Worm (Caenorhabditis elegans) whole organism, L4 larva: ENCODE data around the gene srj-55.

Experiments
- F44E2.7 ChIP-seq: fragments of 200-800 bp; sonication (Bioruptor generic); IDR thresholded peaks from 2 replicates; pipeline ENCODE4 v2.1.2; 2022; ENCODE audit warnings: missing genetic modification characterization, missing compliant biosample characterization
- T26A8.4 ChIP-seq: fragments of 200-800 bp; sonication (Bioruptor generic); IDR thresholded peaks from 2 replicates; pipeline ENCODE4 v1.3.6; 2022; ENCODE audit warnings: missing genetic modification characterization, missing compliant biosample characterization
- Y75B8A.6 ChIP-seq: fragments of 200-800 bp; sonication (Bioruptor generic); IDR thresholded peaks from 2 replicates; pipeline ENCODE4 v1.3.6; 2022; ENCODE audit warnings: missing genetic modification reagents, missing genetic modification characterization, missing compliant biosample characterization
- ZK546.5 ChIP-seq, 2 experiments: sonication (generic microtip); optimal IDR thresholded peaks; 2 replicates each; lab custom pipeline; 2017; ENCODE audit warnings: missing biosample characterization in 2 of 2, missing genetic modification characterization in 2 of 2
- aha-1 ChIP-seq: fragments of 150-350 bp; peaks from one replicate; lab custom pipeline; 2014; ENCODE audit warnings: missing biosample characterization, missing genetic modification characterization
- ama-1 ChIP-seq: fragments of 150-350 bp; optimal IDR thresholded peaks from 2 replicates; lab custom pipeline; 2014; ENCODE audit warnings: inconsistent platforms, mixed read lengths
- ceh-44 ChIP-seq: fragments of 200-800 bp; sonication (Bioruptor generic); IDR thresholded peaks from 2 replicates; pipeline ENCODE4 v1.3.6; 2022; ENCODE audit warnings: missing genetic modification reagents, missing genetic modification characterization, missing compliant biosample characterization
- ctbp-1 ChIP-seq: fragments of 200-800 bp; sonication (Bioruptor generic); IDR thresholded peaks from 2 replicates; pipeline ENCODE4 v1.3.6; 2022; ENCODE audit warnings: missing genetic modification reagents, missing genetic modification characterization, missing compliant biosample characterization
- dmd-6 ChIP-seq: fragments of 200-800 bp; sonication (Bioruptor generic); IDR thresholded peaks from 2 replicates; pipeline ENCODE4 v1.3.6; 2022; ENCODE audit warnings: missing genetic modification reagents, missing genetic modification characterization, missing compliant biosample characterization
- dmd-8 ChIP-seq: fragments of 200-800 bp; sonication (Bioruptor generic); IDR thresholded peaks from 2 replicates; pipeline ENCODE4 v1.3.6; 2022; ENCODE audit warnings: missing genetic modification characterization, missing compliant biosample characterization
- dve-1 ChIP-seq: sonication (generic microtip); optimal IDR thresholded peaks from 2 replicates; lab custom pipeline; 2017; ENCODE audit warnings: antibody characterized with exemption, mild to moderate bottlenecking, missing genetic modification characterization, missing compliant biosample characterization; ENCODE audit not compliant: insufficient read depth
- egl-27 ChIP-seq: sonication (generic microtip); optimal IDR thresholded peaks from 3 replicates; lab custom pipeline; 2017; ENCODE audit warnings: missing biosample characterization, missing genetic modification reagents, missing genetic modification characterization
- gei-8 ChIP-seq: fragments of 200-800 bp; sonication (Bioruptor generic); optimal IDR thresholded peaks from 2 replicates; lab custom pipeline; 2018; ENCODE audit warnings: mild to moderate bottlenecking, missing genetic modification characterization, missing compliant biosample characterization
- hlh-11 ChIP-seq: fragments of 200-800 bp; sonication (Bioruptor generic); optimal IDR thresholded peaks from 2 replicates; lab custom pipeline; 2018; ENCODE audit warnings: mild to moderate bottlenecking, missing genetic modification characterization, missing compliant biosample characterization
- lin-29 ChIP-seq: fragments of 200-800 bp; sonication (Bioruptor generic); IDR thresholded peaks from 2 replicates; pipeline ENCODE4 v1.3.6; 2022; ENCODE audit warnings: missing genetic modification reagents, missing genetic modification characterization, missing compliant biosample characterization
- lin-38 ChIP-seq: fragments of 200-800 bp; sonication (Bioruptor generic); IDR thresholded peaks from 2 replicates; pipeline ENCODE4 v1.3.6; 2022; ENCODE audit warnings: missing genetic modification reagents, missing genetic modification characterization, missing compliant biosample characterization
- lir-3 ChIP-seq: sonication (generic microtip); optimal IDR thresholded peaks from 2 replicates; lab custom pipeline; 2016; ENCODE audit warnings: mild to moderate bottlenecking, missing genetic modification characterization, missing compliant biosample characterization
- mdl-1 ChIP-seq, 2 experiments: fragments of 150-350 bp in 1 of 2; sonication (generic microtip) in 1 of 2; optimal IDR thresholded peaks; 2 replicates each; lab custom pipeline; 2014 to 2017; ENCODE audit warnings: missing biosample characterization in 2 of 2, missing genetic modification characterization in 2 of 2
- mxl-2 ChIP-seq: fragments of 200-800 bp; sonication (Bioruptor generic); conservative IDR thresholded peaks from 2 replicates; pipeline ENCODE4 v1.3.6; 2022; ENCODE audit warnings: missing genetic modification reagents, missing genetic modification characterization, missing compliant biosample characterization
- mxl-3 ChIP-seq: fragments of 200-800 bp; sonication (Bioruptor generic); optimal IDR thresholded peaks from 2 replicates; lab custom pipeline; 2018; ENCODE audit warnings: mild to moderate bottlenecking, missing genetic modification characterization, missing compliant biosample characterization
- nhr-102 ChIP-seq: sonication (generic microtip); optimal IDR thresholded peaks from 2 replicates; lab custom pipeline; 2016; ENCODE audit warnings: mild to moderate bottlenecking, missing genetic modification characterization, moderate library complexity, missing compliant biosample characterization
- nhr-77 ChIP-seq: fragments of 150-350 bp; optimal IDR thresholded peaks from 2 replicates; lab custom pipeline; 2014; ENCODE audit warnings: missing biosample characterization, missing genetic modification characterization
- snpc-1.2 ChIP-seq: fragments of 200-800 bp; sonication (Bioruptor generic); IDR thresholded peaks from 2 replicates; pipeline ENCODE4 v1.3.6; 2022; ENCODE audit warnings: missing genetic modification reagents, missing genetic modification characterization, missing compliant biosample characterization
- snpc-4 ChIP-seq: fragments of 150-350 bp; optimal IDR thresholded peaks from 2 replicates; lab custom pipeline; 2014; ENCODE audit warnings: missing biosample characterization, missing genetic modification characterization
- spr-1 ChIP-seq: sonication (generic microtip); optimal IDR thresholded peaks from 2 replicates; lab custom pipeline; 2016; ENCODE audit warnings: mild to moderate bottlenecking, missing genetic modification characterization, missing compliant biosample characterization
- spr-3 ChIP-seq: fragments of 200-800 bp; sonication (Bioruptor generic); optimal IDR thresholded peaks from 2 replicates; lab custom pipeline; 2018; ENCODE audit warnings: mild to moderate bottlenecking, missing genetic modification characterization, missing compliant biosample characterization
- tag-97 ChIP-seq: fragments of 200-800 bp; sonication (Bioruptor generic); IDR thresholded peaks from 2 replicates; pipeline ENCODE4 v1.3.6; 2022; ENCODE audit warnings: missing genetic modification characterization, missing compliant biosample characterization
- tra-1 ChIP-seq: fragments of 200-800 bp; sonication (Bioruptor generic); IDR thresholded peaks from 2 replicates; pipeline ENCODE4 v1.3.6; 2022; ENCODE audit warnings: missing genetic modification reagents, missing genetic modification characterization, missing compliant biosample characterization
- unc-39 ChIP-seq: sonication (generic microtip); optimal IDR thresholded peaks from 2 replicates; lab custom pipeline; 2017; ENCODE audit warnings: missing biosample characterization, missing genetic modification characterization
- unc-62 ChIP-seq, 3 experiments: fragments of 150-350 bp in 1 of 3; sonication (generic microtip); optimal IDR thresholded peaks in 2 of 3; peaks in 1 of 3; 1 replicate in 1 of 3; 2 replicates in 2 of 3; lab custom pipeline; 2014 to 2017; ENCODE audit warnings: missing biosample characterization in 3 of 3, missing genetic modification characterization in 3 of 3, missing genetic modification reagents in 3 of 3, missing genotype in 1 of 3
- zip-2 ChIP-seq: fragments of 150-350 bp; optimal IDR thresholded peaks from 2 replicates; lab custom pipeline; 2014; ENCODE audit warnings: missing biosample characterization, missing genetic modification characterization
- ztf-7 ChIP-seq: fragments of 150-350 bp; optimal IDR thresholded peaks from 2 replicates; lab custom pipeline; 2014; ENCODE audit warnings: missing biosample characterization, missing genetic modification characterization

Gene srj-55

ce11 chrV:2872947-2873346 lies 15.2 kb upstream of the srj-55 start:
- no peak for TF ChIP-seq zip-2 (tag; lab: Kevin White, UChicago)
- 0 out of 2 replicates have a peak, but pooled peaks have one; percentile 18 for TF ChIP-seq F44E2.7 (GFP tag; lab: Robert Waterston, UW)
- TF ChIP-seq unc-62 (GFP tag; optimal IDR thresholded peaks at IDR 0.05 in 1 of 2; lab: Kevin White, UChicago) = peak in 1 of 2 experiments; percentile 88
- TF ChIP-seq unc-62 (tag; optimal IDR thresholded peaks at IDR 0.05; lab: Kevin White, UChicago) = no peak
- TF ChIP-seq Y75B8A.6 (GFP tag; lab: Robert Waterston, UW) = no peak
- peak; percentile 17 for TF ChIP-seq nhr-102
- TF ChIP-seq lin-29 (GFP tag; lab: Robert Waterston, UW) = no peak

- TF ChIP-seq ctbp-1 = 0 out of 2 replicates have a peak, but pooled peaks have one; percentile 31
- TF ChIP-seq aha-1 (tag; lab: Kevin White, UChicago) = peak; percentile 95
- peak; percentile 31; the same call in 1 of the 2 replicates for TF ChIP-seq T26A8.4 (GFP tag; lab: Robert Waterston, UW)
- TF ChIP-seq unc-39 (tag; lab: Kevin White, UChicago) = no peak
- peak; percentile 30 for TF ChIP-seq hlh-11
- no peak for TF ChIP-seq spr-3 (GFP tag; lab: Kevin White, UChicago)
- peak; percentile 53 for TF ChIP-seq lin-38 (GFP tag; lab: Robert Waterston, UW)
- TF ChIP-seq nhr-102 = peak; percentile 17
- no peak for TF ChIP-seq lir-3
- TF ChIP-seq ztf-7 (tag; lab: Kevin White, UChicago) = no peak
- TF ChIP-seq dmd-6 = peak; percentile 31
- TF ChIP-seq tra-1 (GFP tag; lab: Robert Waterston, UW) = peak; percentile 42; the same call in 1 of the 2 replicates
- TF ChIP-seq dmd-8 (GFP tag; lab: Robert Waterston, UW) = peak; percentile 52; the same call in 1 of the 2 replicates
Measured at ce11 chrV:2871754-2872504, 14.2 kb upstream of the srj-55 start.

DNA sequence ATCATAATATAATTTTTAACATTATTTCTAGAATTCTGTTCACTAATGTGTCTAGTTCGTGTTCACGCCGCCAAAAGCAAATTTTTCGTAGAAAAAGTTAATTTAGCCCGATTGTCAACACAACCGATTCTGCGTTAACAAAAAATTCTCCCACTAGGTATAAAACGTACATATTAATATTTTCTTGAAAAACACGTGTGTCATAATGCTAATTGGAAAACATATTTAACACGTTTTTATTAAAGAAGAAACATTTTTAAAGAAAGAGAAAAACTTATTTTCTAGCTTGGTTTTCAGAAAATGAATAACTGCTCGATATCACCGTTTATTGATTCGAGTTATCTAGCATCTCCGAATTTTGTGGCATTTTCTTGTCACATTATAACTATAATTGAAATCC lies 12.4 kb upstream of the srj-55 start, which contains the start of gene srh-243:
Gene srh-243 (plus strand): TSS at position 301 of the 400 bp plus-strand sequence.
- TF ChIP-seq mxl-2 (GFP tag; lab: Robert Waterston, UW) (no peak), egl-27 (tag; lab: Kevin White, UChicago) (no peak), spr-1 (tag; lab: Kevin White, UChicago) (no peak), tag-97 (GFP tag; lab: Robert Waterston, UW) (no peak)

DNA sequence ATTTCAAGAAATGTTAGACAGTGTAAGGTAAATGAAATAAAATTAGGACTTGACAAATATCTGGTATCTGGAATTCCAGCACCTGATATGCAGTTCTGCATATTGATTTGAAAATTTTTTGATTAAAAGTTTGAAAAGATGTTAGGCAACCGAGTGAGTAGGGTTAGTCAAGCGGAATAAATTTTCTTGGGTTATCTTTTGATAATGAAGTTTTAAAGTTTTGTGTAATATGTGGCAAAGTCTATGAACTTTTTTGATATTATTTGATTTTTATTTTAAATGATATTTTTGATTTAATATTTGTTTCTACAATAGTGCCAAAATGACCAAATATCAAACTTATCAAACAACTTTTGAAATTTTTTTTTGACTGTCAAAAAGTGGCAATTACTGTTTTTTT lies 11.8 kb upstream of the srj-55 start, which contains the start of gene srh-241:
Gene srh-241 (minus strand): TSS at position 101 of the 400 bp plus-strand sequence.
- TF ChIP-seq spr-1 (tag; lab: Kevin White, UChicago) (no peak), mxl-3 (no peak), ceh-44 (GFP tag; lab: Robert Waterston, UW) (no peak), snpc-4 (tag; lab: Kevin White, UChicago) (no peak), mdl-1 (tag; optimal IDR thresholded peaks at IDR 0.05; lab: Kevin White, UChicago) (no peak), snpc-1.2 (GFP tag; lab: Robert Waterston, UW) (no peak), nhr-77 (tag; lab: Kevin White, UChicago) (no peak), dve-1 (tag; lab: Kevin White, UChicago) (no peak), F44E2.7 (GFP tag; lab: Robert Waterston, UW) (no peak), ztf-7 (tag; lab: Kevin White, UChicago) (no peak), tra-1 (GFP tag; lab: Robert Waterston, UW) (no peak), hlh-11 (no peak), lin-38 (GFP tag; lab: Robert Waterston, UW) (no peak), gei-8 (GFP tag; lab: Kevin White, UChicago) (no peak), ZK546.5 (tag; optimal IDR thresholded peaks at IDR 0.05; lab: Kevin White, UChicago) (no peak), ama-1 (no peak)
